Worm (Caenorhabditis elegans) whole organism, early embryonic: ENCODE data around the gene H43E16.1.

Experiments
- B0310.2 ChIP-seq: sonication (generic microtip); optimal IDR thresholded peaks from 2 replicates; lab custom pipeline; 2016; ENCODE audit warnings: mild to moderate bottlenecking, missing genetic modification characterization, missing compliant biosample characterization
- F13C5.2 ChIP-seq: sonication (generic microtip); optimal IDR thresholded peaks from 2 replicates; lab custom pipeline; 2017; ENCODE audit warnings: mild to moderate bottlenecking, missing genetic modification characterization, inconsistent platforms, missing compliant biosample characterization
- aly-1 ChIP-seq: sonication (generic microtip); optimal IDR thresholded peaks from 2 replicates; lab custom pipeline; 2016; ENCODE audit warnings: missing genetic modification characterization, missing compliant biosample characterization
- ama-1 ChIP-seq: fragments of 150-350 bp; optimal IDR thresholded peaks from 2 replicates; lab custom pipeline; 2014
- ceh-13 ChIP-seq: fragments of 200-800 bp; sonication (Bioruptor generic); optimal IDR thresholded peaks from 2 replicates; lab custom pipeline; 2018; ENCODE audit warnings: mild to moderate bottlenecking, missing genetic modification characterization, missing compliant biosample characterization
- ceh-36 ChIP-seq: sonication (generic microtip); optimal IDR thresholded peaks from 2 replicates; lab custom pipeline; 2016; ENCODE audit warnings: missing genetic modification characterization, inconsistent platforms, missing compliant biosample characterization
- ets-7 ChIP-seq: sonication (generic microtip); optimal IDR thresholded peaks from 2 replicates; lab custom pipeline; 2016; ENCODE audit warnings: missing genotype, missing genetic modification characterization, missing compliant biosample characterization
- flt-1 ChIP-seq: fragments of 200-800 bp; sonication (Bioruptor generic); IDR thresholded peaks from 2 replicates; pipeline ENCODE4 v1.3.6; 2022; ENCODE audit warnings: missing genetic modification characterization, missing compliant biosample characterization
- hmbx-1 ChIP-seq: sonication (generic microtip); optimal IDR thresholded peaks from 2 replicates; lab custom pipeline; 2016; ENCODE audit warnings: mild to moderate bottlenecking, missing genetic modification characterization, missing compliant biosample characterization
- hmg-4 ChIP-seq: fragments of 200-800 bp; sonication (Bioruptor generic); optimal IDR thresholded peaks from 2 replicates; lab custom pipeline; 2018; ENCODE audit warnings: mild to moderate bottlenecking, missing genetic modification characterization, missing compliant biosample characterization
- hnd-1 ChIP-seq: sonication (generic microtip); optimal IDR thresholded peaks from 2 replicates; lab custom pipeline; 2016; ENCODE audit warnings: missing genetic modification characterization, missing compliant biosample characterization
- pes-1 ChIP-seq: fragments of 200-800 bp; sonication (Bioruptor generic); IDR thresholded peaks from 2 replicates; pipeline ENCODE4 v1.3.6; 2022; ENCODE audit warnings: missing genetic modification reagents, missing genetic modification characterization, missing compliant biosample characterization
- scrt-1 ChIP-seq: fragments of 200-800 bp; sonication (Bioruptor generic); IDR thresholded peaks from 2 replicates; pipeline ENCODE4 v1.3.6; 2022; ENCODE audit warnings: missing genetic modification characterization, missing compliant biosample characterization
- sea-1 ChIP-seq: fragments of 200-800 bp; sonication (Bioruptor generic); conservative IDR thresholded peaks from 2 replicates; pipeline ENCODE4 v1.3.6; 2022; ENCODE audit warnings: missing genetic modification characterization, missing compliant biosample characterization
- tbx-11 ChIP-seq: fragments of 200-800 bp; sonication (Bioruptor generic); IDR thresholded peaks from 2 replicates; pipeline ENCODE4 v1.3.6; 2022; ENCODE audit warnings: missing genetic modification characterization, missing compliant biosample characterization
- tbx-37 ChIP-seq: fragments of 200-800 bp; sonication (Bioruptor generic); conservative IDR thresholded peaks from 2 replicates; pipeline ENCODE4 v1.3.6; 2022; ENCODE audit warnings: missing genetic modification reagents, missing genetic modification characterization, missing compliant biosample characterization
- tra-4 ChIP-seq: sonication (generic microtip); optimal IDR thresholded peaks from 2 replicates; lab custom pipeline; 2017; ENCODE audit warnings: missing genetic modification characterization, missing compliant biosample characterization

The H43E16.1 gene

DNA sequence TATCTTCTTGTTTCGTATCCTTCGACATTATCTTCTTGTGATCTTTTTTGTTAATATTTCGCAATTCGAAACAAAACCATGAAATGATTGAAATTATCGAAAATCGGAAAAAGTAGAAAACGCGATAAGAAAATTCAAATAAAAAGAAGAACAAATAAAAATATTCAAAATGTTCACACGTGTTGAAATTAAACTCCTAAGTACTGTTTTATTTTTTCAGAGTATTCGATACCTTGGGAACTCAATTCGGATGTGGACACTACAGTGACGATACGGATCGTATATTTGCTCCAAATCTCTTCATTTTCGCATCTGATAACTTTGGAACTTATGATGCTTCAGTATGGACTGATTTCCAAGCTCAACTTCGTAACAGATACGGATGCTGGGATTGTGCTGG, 37.9 kb upstream of the H43E16.1 start, which contains the start of gene T19D12.5:
TSS of gene T19D12.5 (minus strand) at position 101 of the 400 bp plus-strand sequence.
- TF ChIP-seq ceh-36 (no peak), ets-7 (tag; lab: Kevin White, UChicago) (no peak), sea-1 (no peak), B0310.2 (tag; lab: Kevin White, UChicago) (no peak), tbx-11 (GFP tag; lab: Robert Waterston, UW) (no peak), tra-4 (no peak), ceh-13 (no peak), hmbx-1 (tag; lab: Kevin White, UChicago) (no peak), aly-1 (no peak), tbx-37 (GFP tag; lab: Robert Waterston, UW) (no peak), flt-1 (no peak), scrt-1 (GFP tag; lab: Robert Waterston, UW) (no peak)

DNA sequence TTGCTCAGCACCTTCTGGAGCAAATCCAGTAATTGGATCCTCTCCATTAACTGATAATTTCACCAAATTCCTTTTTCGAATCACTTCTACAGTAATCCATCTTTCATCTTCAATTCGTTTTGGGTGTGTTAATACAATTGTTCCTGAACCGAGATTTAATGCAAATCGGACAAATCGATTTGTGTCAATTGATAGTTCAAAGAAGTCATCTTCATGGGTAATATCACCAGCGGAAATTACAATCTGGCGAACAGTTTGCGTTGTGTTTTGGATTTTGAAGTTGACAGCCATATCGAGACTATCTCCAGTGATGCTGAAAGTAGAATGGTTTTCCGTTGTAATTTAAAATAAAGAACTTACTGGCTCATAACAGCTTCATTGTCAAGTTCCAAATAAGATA, 36.2 kb upstream of the H43E16.1 start:
- no peak for TF ChIP-seq F13C5.2 (tag; lab: Kevin White, UChicago)
- no peak for TF ChIP-seq tra-4
- no peak for TF ChIP-seq tbx-11 (GFP tag; lab: Robert Waterston, UW)
- TF ChIP-seq ceh-36 = no peak
- no peak for TF ChIP-seq B0310.2 (tag; lab: Kevin White, UChicago)
- no peak for TF ChIP-seq hmbx-1 (tag; lab: Kevin White, UChicago)
- TF ChIP-seq hnd-1 (tag; lab: Kevin White, UChicago) = no peak
- TF ChIP-seq ets-7 (tag; lab: Kevin White, UChicago) = no peak
- no peak for TF ChIP-seq tbx-37 (GFP tag; lab: Robert Waterston, UW)
- TF ChIP-seq ceh-13 = no peak
- TF ChIP-seq hmg-4 (GFP tag; lab: Kevin White, UChicago) = no peak

DNA sequence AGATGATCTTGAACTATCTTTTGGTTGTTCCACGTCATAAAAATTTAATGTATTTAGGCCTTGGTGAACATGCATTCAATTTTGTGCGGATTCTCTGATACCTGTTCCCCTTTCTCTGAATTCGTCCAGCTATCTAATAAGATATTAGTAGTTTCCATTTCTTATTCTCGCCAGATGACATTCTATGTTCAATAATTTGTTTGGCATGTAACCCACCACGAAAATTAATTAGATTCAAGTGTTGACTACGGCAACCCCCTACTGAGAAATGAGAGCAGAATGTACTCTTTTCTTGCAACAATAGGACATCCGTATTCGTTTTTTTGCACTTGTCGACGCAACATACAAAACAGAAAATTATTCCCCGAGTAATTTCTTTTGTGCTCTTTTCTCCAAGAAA, 31.9 kb upstream of the H43E16.1 start:
- TF ChIP-seq aly-1 (no peak), tra-4 (no peak), hmbx-1 (tag; lab: Kevin White, UChicago) (no peak), F13C5.2 (tag; lab: Kevin White, UChicago) (no peak), scrt-1 (GFP tag; lab: Robert Waterston, UW) (no peak), hnd-1 (tag; lab: Kevin White, UChicago) (no peak), tbx-37 (GFP tag; lab: Robert Waterston, UW) (no peak), tbx-11 (GFP tag; lab: Robert Waterston, UW) (no peak), ceh-13 (no peak), B0310.2 (tag; lab: Kevin White, UChicago) (no peak), ceh-36 (no peak)

DNA sequence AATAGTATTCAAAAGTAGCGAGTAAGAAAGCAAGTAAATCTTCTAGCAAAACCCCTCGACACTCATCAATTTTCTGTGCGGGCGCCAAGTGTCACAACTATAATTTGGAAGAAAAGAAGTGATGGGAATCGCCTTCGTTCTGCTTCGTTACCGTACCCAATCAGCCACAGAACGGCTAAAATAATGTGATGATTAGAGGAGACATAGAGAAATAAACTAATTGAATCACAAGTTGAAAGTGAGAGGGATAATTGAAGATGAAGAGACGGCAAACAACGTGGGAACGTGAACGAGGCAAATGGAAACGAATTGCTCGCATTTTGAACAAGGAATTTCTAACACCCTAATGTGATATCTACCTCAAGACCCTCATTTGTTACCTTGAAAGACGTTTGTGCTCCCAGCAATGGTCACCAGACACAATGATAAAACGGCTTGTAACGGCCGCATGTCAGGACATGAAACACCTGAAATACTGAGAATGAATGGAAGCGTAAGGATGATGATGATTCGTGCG, 31.4 kb upstream of the H43E16.1 start, which contains the start of gene T19D12.6:
TSS of gene T19D12.6 (minus strand) at position 467 of the 517 bp plus-strand sequence.
- TF ChIP-seq ceh-13 = no peak
- no peak for TF ChIP-seq ceh-36
- TF ChIP-seq tbx-37 (GFP tag; lab: Robert Waterston, UW) = no peak

DNA sequence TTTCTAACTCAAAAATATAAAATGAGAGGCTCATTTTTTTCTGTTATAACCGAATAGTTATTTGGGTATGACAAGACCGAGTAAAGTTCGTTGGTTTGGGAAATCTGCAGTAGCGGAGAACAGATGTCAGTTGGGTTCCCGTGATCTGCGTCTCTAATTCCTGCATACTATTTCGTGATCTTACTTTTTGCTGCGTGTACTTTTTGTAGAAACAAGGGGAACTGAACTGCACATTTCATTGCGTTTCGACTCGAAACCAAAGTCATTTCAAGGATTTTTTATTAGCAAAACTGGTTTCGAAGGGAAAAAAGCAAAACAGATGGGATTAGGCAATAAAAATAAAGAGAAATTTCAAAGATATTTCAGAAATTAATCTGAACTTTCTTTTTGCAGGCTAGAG, 27.2 kb upstream of the H43E16.1 start:
- no peak for TF ChIP-seq F13C5.2 (tag; lab: Kevin White, UChicago)
- no peak for TF ChIP-seq ama-1
- TF ChIP-seq scrt-1 (GFP tag; lab: Robert Waterston, UW) = no peak
- TF ChIP-seq tbx-11 (GFP tag; lab: Robert Waterston, UW) = no peak
- no peak for TF ChIP-seq tbx-37 (GFP tag; lab: Robert Waterston, UW)
- TF ChIP-seq hmbx-1 (tag; lab: Kevin White, UChicago) = no peak
- TF ChIP-seq hnd-1 (tag; lab: Kevin White, UChicago) = no peak
- no peak for TF ChIP-seq pes-1
- TF ChIP-seq ceh-36 = no peak
- TF ChIP-seq B0310.2 (tag; lab: Kevin White, UChicago) = no peak

DNA sequence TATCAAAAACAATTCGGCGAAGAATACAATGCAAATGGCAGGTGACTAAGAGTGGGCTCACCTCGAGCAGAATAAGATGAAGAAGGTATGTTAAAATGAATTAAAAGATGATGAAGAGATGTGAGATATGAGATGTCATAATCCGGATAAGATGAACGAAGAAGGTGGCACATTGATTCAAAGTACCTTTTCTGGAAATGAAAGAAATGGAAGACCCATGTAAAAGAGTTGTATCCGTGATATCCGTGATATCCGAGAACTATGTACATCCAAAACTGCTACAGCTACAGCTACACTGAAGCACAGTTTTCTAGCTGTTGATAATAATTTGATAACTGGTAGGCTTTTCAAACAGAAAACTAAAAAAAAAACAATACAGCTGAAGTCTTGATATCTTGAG, 25.0 kb upstream of the H43E16.1 start, which contains the start of gene oig-8:
TSS of gene oig-8 (minus strand) at position 101 of the 400 bp plus-strand sequence.
- TF ChIP-seq pes-1 = no peak
- no peak for TF ChIP-seq ceh-13
- no peak for TF ChIP-seq sea-1
- TF ChIP-seq hnd-1 (tag; lab: Kevin White, UChicago) = no peak
- TF ChIP-seq tbx-11 (GFP tag; lab: Robert Waterston, UW) = no peak
- TF ChIP-seq B0310.2 (tag; lab: Kevin White, UChicago) = no peak
- no peak for TF ChIP-seq ets-7 (tag; lab: Kevin White, UChicago)
- no peak for TF ChIP-seq ceh-36
- TF ChIP-seq hmg-4 (GFP tag; lab: Kevin White, UChicago) = no peak
- no peak for TF ChIP-seq flt-1
- no peak for TF ChIP-seq scrt-1 (GFP tag; lab: Robert Waterston, UW)

DNA sequence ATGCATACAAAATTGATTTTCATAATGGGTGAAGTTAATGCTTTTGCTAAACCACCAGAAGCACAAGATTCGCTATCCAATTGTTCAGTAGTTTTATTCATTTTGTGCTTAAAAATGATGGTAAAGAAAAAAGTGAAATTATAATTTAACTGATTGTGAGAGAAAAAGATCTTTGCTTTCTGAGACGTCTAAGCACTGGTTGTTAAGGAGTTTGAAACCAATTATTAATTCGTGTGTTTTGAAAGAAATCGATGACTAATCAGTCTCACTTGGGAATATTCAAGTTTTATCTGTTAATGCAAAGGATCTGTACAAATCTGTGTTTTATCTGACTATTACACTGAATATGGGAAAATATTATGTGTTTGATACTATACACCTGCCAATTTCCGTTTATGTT, 22.3 kb upstream of the H43E16.1 start, which contains the start of gene sra-26:
TSS of gene sra-26 (minus strand) at position 101 of the 400 bp plus-strand sequence.
- TF ChIP-seq sea-1 = no peak
- no peak for TF ChIP-seq tbx-37 (GFP tag; lab: Robert Waterston, UW)
- no peak for TF ChIP-seq hmg-4 (GFP tag; lab: Kevin White, UChicago)
- no peak for TF ChIP-seq pes-1
- TF ChIP-seq tra-4 = no peak
- TF ChIP-seq ceh-13 = no peak
- no peak for TF ChIP-seq ets-7 (tag; lab: Kevin White, UChicago)
- TF ChIP-seq scrt-1 (GFP tag; lab: Robert Waterston, UW) = no peak

DNA sequence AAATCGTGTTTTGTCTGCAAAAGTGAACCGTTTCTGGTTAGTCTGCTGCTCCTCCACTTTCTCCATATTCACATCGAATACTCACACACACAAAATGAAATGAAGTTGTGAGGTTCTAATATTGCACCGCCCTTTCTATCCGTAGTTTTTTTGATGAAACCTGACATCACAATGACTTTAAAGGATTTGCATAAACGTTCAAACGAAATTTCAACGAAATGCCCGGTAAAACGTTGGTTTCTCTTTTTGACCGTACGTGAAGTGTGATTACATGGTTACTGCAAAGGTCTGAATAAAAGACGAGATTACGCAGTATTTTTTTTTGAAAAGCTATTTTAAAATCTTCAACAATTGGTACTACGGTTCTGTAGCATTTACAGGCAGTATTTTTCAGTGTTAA, 19.8 kb upstream of the H43E16.1 start, which contains the start of gene T19D12.9:
TSS of gene T19D12.9 (minus strand) at position 101 of the 400 bp plus-strand sequence.
- TF ChIP-seq ama-1 = no peak

DNA sequence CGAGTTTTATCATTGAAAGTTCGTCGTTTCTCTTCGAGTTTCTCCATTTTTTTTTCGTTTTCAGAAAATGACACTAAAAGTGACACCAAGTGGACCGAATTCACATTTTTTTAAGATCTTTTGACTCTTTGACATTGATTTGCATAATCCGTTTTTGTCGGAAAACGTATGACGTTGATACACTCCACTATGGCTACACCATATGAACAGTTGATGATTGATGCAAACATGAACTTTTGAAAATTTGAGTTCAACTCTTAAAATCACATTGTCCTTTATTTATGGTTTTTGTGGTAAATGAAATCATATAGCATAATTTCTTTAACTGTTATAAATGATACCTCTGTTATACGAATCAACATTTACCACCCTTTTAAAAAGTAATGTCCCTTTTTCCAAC, 15.3 kb upstream of the H43E16.1 start, which contains the start of gene T19D12.10:
TSS of gene T19D12.10 (minus strand) at position 101 of the 400 bp plus-strand sequence.
- no peak for TF ChIP-seq ceh-36
- TF ChIP-seq flt-1 = no peak
- TF ChIP-seq aly-1 = no peak
- TF ChIP-seq tbx-11 (GFP tag; lab: Robert Waterston, UW) = no peak
- TF ChIP-seq hnd-1 (tag; lab: Kevin White, UChicago) = no peak
- no peak for TF ChIP-seq hmbx-1 (tag; lab: Kevin White, UChicago)
- TF ChIP-seq sea-1 = no peak
- no peak for TF ChIP-seq scrt-1 (GFP tag; lab: Robert Waterston, UW)
- no peak for TF ChIP-seq tbx-37 (GFP tag; lab: Robert Waterston, UW)
- TF ChIP-seq hmg-4 (GFP tag; lab: Kevin White, UChicago) = no peak
- no peak for TF ChIP-seq ets-7 (tag; lab: Kevin White, UChicago)
- TF ChIP-seq ama-1 = no peak
- TF ChIP-seq B0310.2 (tag; lab: Kevin White, UChicago) = no peak
